Fruit fly (Drosophila melanogaster) whole organism, pupa: Measurements from ENCODE around the gene out.
A peak's percentile ranks its signal among the peaks of the same experiment; 100 is the strongest.

Experiments used
- CG10348 ChIP-seq: fragments of 200-800 bp; sonication (Bioruptor generic); IDR thresholded peaks from 2 replicates; pipeline ENCODE4 v1.3.6; 2022; ENCODE audit warnings: missing biosample characterization, missing genetic modification characterization
- CG12605 ChIP-seq: fragments of 200-800 bp; sonication (Bioruptor generic); IDR thresholded peaks from 2 replicates; pipeline ENCODE4 v1.3.6; 2022; ENCODE audit warnings: missing biosample characterization, missing genetic modification characterization
- CG13204 ChIP-seq: fragments of 200-800 bp; sonication (Bioruptor generic); optimal IDR thresholded peaks from 2 replicates; lab custom pipeline; 2018; ENCODE audit warnings: missing biosample characterization, mild to moderate bottlenecking, missing genetic modification characterization, moderate library complexity
- CG14655 ChIP-seq: fragments of 200-800 bp; sonication (Bioruptor generic); optimal IDR thresholded peaks from 3 replicates; lab custom pipeline; 2017; ENCODE audit warnings: mild to moderate bottlenecking, missing biosample characterization, missing genetic modification reagents, missing genetic modification characterization
- CG15710 ChIP-seq: fragments of 200-800 bp; sonication (Bioruptor generic); optimal IDR thresholded peaks from 2 replicates; lab custom pipeline; 2018; ENCODE audit warnings: missing biosample characterization, mild to moderate bottlenecking, missing genetic modification characterization, moderate library complexity
- CG17806 ChIP-seq: fragments of 200-800 bp; sonication (Bioruptor generic); optimal IDR thresholded peaks from 2 replicates; lab custom pipeline; 2018; ENCODE audit warnings: missing biosample characterization, mild to moderate bottlenecking, missing genetic modification characterization, moderate library complexity
- CG32121 ChIP-seq: fragments of 200-800 bp; sonication (Bioruptor generic); IDR thresholded peaks from 2 replicates; pipeline ENCODE4 v1.3.6; 2022; ENCODE audit warnings: missing biosample characterization, missing genetic modification characterization
- CG34367 ChIP-seq: fragments of 200-800 bp; sonication (Bioruptor generic); optimal IDR thresholded peaks from 2 replicates; lab custom pipeline; 2018; ENCODE audit warnings: missing biosample characterization, mild to moderate bottlenecking, missing genetic modification characterization
- CG4496 ChIP-seq: fragments of 200-800 bp; sonication (Bioruptor generic); IDR thresholded peaks from 3 replicates; pipeline ENCODE4 v1.3.6; 2022; ENCODE audit warnings: missing biosample characterization, missing genetic modification characterization
- CG8159 ChIP-seq: fragments of 200-800 bp; sonication (Bioruptor generic); optimal IDR thresholded peaks from 3 replicates; lab custom pipeline; 2018; ENCODE audit warnings: missing biosample characterization, mild to moderate bottlenecking, missing genetic modification characterization, moderate library complexity
- CG8301 ChIP-seq: fragments of 200-800 bp; sonication (Bioruptor generic); optimal IDR thresholded peaks from 2 replicates; lab custom pipeline; 2018; ENCODE audit warnings: missing biosample characterization, mild to moderate bottlenecking, missing genetic modification characterization
- CG9948 ChIP-seq: fragments of 200-800 bp; sonication (Bioruptor generic); optimal IDR thresholded peaks from 2 replicates; lab custom pipeline; 2018; ENCODE audit warnings: missing biosample characterization, mild to moderate bottlenecking, missing genetic modification characterization, moderate library complexity
- D1 ChIP-seq: fragments of 200-800 bp; sonication (Bioruptor generic); optimal IDR thresholded peaks from 2 replicates; lab custom pipeline; 2018; ENCODE audit warnings: missing biosample characterization, mild to moderate bottlenecking, missing genetic modification characterization, moderate library complexity
- EcR ChIP-seq: fragments of 200-800 bp; sonication (Bioruptor generic); optimal IDR thresholded peaks from 3 replicates; lab custom pipeline; 2019; ENCODE audit warnings: missing biosample characterization, missing genetic modification characterization, mild to moderate bottlenecking, moderate library complexity, missing genetic modification reagents
- Ets98B ChIP-seq: fragments of 200-800 bp; sonication (Bioruptor generic); IDR thresholded peaks from 2 replicates; pipeline ENCODE4 v1.3.6; 2022; ENCODE audit warnings: missing biosample characterization, missing genetic modification characterization
- Pif1A ChIP-seq: fragments of 200-800 bp; sonication (Bioruptor generic); optimal IDR thresholded peaks from 3 replicates; lab custom pipeline; 2016; ENCODE audit warnings: missing biosample characterization, missing genetic modification characterization
- Pif1B ChIP-seq: fragments of 200-800 bp; sonication (Bioruptor generic); optimal IDR thresholded peaks from 3 replicates; lab custom pipeline; 2016; ENCODE audit warnings: missing biosample characterization, missing genetic modification characterization
- Snoo ChIP-seq: fragments of 200-800 bp; sonication (Bioruptor generic); optimal IDR thresholded peaks from 3 replicates; lab custom pipeline; 2017; ENCODE audit warnings: missing biosample characterization, mild to moderate bottlenecking, missing genetic modification characterization, inconsistent platforms
- fd96Ca ChIP-seq: fragments of 200-800 bp; sonication (Bioruptor generic); IDR thresholded peaks from 3 replicates; pipeline ENCODE4 v1.3.6; 2022; ENCODE audit warnings: missing biosample characterization, missing genetic modification characterization
- rn ChIP-seq: fragments of 200-800 bp; sonication (Bioruptor generic); IDR thresholded peaks from 2 replicates; pipeline ENCODE4 v1.3.6; 2022; ENCODE audit warnings: missing biosample characterization, missing genetic modification characterization

Gene out

DNA sequence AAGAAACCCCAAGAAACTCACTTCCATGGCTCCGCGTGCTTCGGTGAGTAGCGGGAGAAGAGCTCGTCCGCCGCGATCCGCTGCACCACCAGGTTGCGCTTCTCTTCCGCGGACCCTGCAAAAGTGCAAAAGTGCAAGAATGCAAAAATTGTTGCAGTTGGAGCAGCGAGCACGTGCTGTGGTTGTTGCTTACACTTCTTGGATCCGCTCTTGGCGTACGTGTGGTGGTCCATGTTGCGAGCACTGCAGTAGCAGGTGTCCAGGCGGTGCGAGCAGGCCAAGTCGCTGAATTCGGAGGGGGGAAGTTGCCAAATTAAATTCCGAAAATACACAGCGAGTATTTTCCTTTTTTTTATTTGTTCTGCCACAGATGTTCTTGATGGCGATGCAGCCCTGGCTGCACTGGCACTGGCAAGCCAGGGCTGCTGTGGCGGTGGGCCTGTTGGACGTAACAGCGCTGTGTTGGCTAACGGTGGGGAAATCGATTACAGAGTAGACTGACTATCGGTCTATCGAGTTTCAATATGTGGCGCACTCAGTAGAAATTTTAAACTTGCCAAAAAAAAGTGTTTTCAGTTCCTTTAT, 53.3 kb downstream of the out start, which contains the start of gene CG8010:
Gene CG8010, minus strand, starts transcription at position 413 of the 585 bp plus-strand sequence.
- TF ChIP-seq CG32121 (GFP tag; lab: Robert Waterston, UW) (no peak), Snoo (tag; lab: Kevin White, UChicago) (no peak), CG14655 (GFP tag; lab: Kevin White, UChicago) (no peak), CG4496 (GFP tag; lab: Robert Waterston, UW) (peak; percentile 64; the same call in 2 of the 3 replicates), rn (GFP tag; lab: Robert Waterston, UW) (no peak), Ets98B (GFP tag; lab: Robert Waterston, UW) (peak; percentile 32; the same call in 1 of the 2 replicates)

DNA sequence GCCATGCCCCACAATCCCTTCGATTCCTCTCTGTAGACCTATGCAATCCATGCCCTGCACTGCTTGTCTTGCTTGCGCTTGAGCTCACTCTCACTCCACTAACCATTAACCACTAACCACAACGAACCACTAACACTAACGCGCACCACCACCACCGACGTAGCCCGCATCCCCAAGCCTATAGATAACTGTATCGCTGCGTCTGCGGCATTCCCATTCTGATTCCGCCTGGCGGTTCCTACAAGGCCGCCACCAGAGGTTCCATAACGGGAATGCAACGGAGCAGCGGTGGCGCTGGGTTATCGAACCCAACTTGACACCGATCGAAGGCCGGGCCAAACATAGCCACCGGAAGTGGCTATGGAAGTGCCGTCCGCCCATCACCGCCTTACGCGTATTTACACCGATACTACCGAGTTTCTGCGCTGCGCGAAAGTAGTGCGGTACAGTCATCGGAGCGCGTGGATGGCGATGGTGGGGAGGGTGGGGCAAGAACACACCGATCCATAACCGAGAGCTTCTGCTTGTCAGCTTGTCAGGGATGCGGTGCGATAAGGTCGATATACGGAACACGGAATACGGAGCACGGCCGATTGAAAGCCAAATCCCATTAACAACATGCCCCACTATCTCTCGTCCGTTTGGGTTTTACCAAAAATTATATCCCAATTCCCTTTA, 56.0 kb downstream of the out start:
- TF ChIP-seq CG8159 (tag; lab: Kevin White, UChicago) (no peak), EcR (GFP tag; lab: Kevin White, UChicago) (peak; percentile 61), CG13204 (GFP tag; lab: Kevin White, UChicago) (peak; percentile 50)

DNA sequence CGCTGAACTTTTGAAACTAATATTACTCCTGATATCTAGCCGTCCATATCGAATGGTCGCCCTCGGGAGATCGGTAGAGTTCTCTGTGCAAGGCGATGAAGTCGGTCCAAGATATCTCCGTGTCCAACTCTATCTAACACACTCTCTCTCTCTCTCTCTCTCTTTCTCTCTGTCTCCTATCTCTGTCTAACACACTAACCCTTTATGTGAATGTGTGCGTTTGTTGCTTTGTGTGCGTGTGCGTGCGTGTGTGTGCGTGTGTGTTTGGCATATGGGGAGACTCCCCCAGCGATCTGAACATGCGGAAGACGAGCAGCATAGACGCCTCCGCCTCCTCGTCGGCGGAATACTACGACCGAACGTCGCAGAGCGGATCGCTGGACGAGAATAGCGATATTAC, 57.5 kb downstream of the out start:
- TF ChIP-seq CG15710 (no peak), CG34367 (tag; lab: Kevin White, UChicago) (no peak), EcR (GFP tag; lab: Kevin White, UChicago) (no peak), CG8159 (tag; lab: Kevin White, UChicago) (no peak), CG4496 (GFP tag; lab: Robert Waterston, UW) (no peak), Pif1B (GFP tag; lab: Kevin White, UChicago) (no peak), CG8301 (tag; lab: Kevin White, UChicago) (no peak), Snoo (tag; lab: Kevin White, UChicago) (no peak), Ets98B (GFP tag; lab: Robert Waterston, UW) (no peak), D1 (tag; lab: Kevin White, UChicago) (no peak), CG14655 (GFP tag; lab: Kevin White, UChicago) (no peak)

DNA sequence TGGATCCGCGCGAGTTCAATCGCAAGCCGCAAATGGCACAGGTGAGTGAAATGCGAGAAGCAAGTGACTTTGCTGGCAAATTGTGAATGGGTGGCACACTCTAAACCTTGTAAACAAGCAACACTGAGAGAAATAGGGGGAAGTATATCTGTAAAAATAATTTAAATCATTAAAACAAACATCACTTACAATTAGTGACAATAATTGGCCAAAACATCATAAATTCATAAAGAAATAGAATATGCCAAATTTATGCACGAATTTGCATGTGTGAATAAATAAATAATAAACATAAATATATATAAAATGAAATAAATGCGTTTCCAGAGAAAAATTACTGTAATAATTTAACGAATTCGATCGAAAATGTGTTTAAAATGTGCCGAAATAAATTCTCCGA, 59.4 kb downstream of the out start:
- TF ChIP-seq CG17806 (tag; lab: Kevin White, UChicago): peak; percentile 33
- peak; percentile 42 for TF ChIP-seq Ets98B (GFP tag; lab: Robert Waterston, UW)
- TF ChIP-seq CG8301 (tag; lab: Kevin White, UChicago): peak; percentile 30
- TF ChIP-seq CG32121 (GFP tag; lab: Robert Waterston, UW): peak; percentile 33; the same call in 1 of the 2 replicates
- no peak for TF ChIP-seq CG8159 (tag; lab: Kevin White, UChicago)
- TF ChIP-seq EcR (GFP tag; lab: Kevin White, UChicago): no peak

DNA sequence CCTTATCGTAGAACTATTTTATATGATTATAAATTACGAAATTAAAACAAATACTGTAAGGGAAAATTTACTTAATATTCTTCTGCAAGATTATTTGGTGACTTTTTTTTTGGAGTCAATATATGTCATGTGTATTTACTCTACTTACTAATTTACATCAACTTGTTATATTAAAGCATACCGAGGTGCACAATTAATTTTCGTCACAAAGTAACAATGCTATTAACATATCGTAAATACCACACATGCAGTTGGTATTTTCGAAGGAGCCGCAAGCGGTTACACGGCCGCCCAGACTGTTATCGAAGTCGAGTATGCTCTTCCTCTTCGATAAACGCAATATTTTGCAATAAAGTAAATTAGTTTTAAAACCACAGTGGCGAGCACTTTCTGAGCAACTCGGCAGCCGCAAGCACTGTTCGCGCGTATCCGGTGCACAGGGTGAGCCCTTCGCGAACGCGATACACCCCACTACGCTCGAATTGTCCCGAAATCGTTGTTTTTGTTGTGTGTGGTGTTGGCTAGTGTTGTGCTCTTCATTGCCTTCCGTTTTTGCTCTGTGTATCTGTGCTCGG, 60.3 kb downstream of the out start, which contains the start of gene Vav:
Gene Vav, plus strand, starts transcription at position 293 of the 575 bp plus-strand sequence.
- no peak for TF ChIP-seq CG13204 (GFP tag; lab: Kevin White, UChicago)
- TF ChIP-seq fd96Ca (GFP tag; lab: Robert Waterston, UW): no peak
- no peak for TF ChIP-seq Pif1B (GFP tag; lab: Kevin White, UChicago)
- TF ChIP-seq CG10348 (GFP tag; lab: Robert Waterston, UW): no peak
- TF ChIP-seq CG32121 (GFP tag; lab: Robert Waterston, UW): 0 out of 2 replicates have a peak, but pooled peaks have one; percentile 32
- TF ChIP-seq CG9948 (tag; lab: Kevin White, UChicago): no peak
- TF ChIP-seq CG14655 (GFP tag; lab: Kevin White, UChicago): no peak
- TF ChIP-seq CG8301 (tag; lab: Kevin White, UChicago): no peak
- peak; percentile 16 for TF ChIP-seq EcR (GFP tag; lab: Kevin White, UChicago)
- TF ChIP-seq CG15710: no peak
- TF ChIP-seq Pif1A: no peak
- 0 out of 2 replicates have a peak, but pooled peaks have one; percentile 22 for TF ChIP-seq Ets98B (GFP tag; lab: Robert Waterston, UW)

DNA sequence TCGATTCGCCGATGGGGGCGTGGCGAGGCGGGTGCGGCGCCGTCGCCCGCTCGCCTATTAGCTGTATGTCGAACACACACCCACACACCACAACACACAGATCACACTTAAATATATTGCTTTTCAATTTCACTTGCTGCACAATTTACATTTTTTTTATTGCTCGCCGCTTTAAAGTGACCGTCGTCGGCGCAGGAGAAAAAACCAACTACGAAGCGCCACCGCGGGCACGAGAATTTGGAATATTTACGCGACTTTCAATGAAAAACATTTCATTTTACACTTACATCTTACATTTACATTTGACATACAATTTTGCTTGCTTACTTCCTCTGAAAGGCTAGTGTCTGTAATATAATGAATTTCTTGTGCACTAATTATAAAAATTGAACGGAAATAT, 60.8 kb downstream of the out start, which contains the start of gene rictor:
Gene rictor, minus strand, starts transcription at position 170 of the 400 bp plus-strand sequence.
- TF ChIP-seq Pif1A: no peak
- no peak for TF ChIP-seq CG8301 (tag; lab: Kevin White, UChicago)
- no peak for TF ChIP-seq CG8159 (tag; lab: Kevin White, UChicago)
- TF ChIP-seq CG12605 (GFP tag; lab: Robert Waterston, UW): no peak

DNA sequence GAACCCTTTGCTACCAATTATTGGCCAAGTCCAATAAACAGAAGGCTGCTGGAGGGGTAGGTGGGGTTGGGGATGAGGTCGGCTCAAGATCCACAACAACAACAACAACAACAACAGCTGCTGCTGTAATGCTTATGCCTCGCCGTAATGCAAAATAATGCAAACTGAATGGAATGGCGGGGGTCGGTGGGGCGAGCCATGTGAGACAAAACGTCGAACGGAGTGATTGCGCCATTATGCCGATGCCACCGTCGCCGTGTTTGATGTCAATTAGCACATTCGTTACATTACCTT, 61.3 kb downstream of the out start:
- TF ChIP-seq CG8159 (tag; lab: Kevin White, UChicago) (no peak), Ets98B (GFP tag; lab: Robert Waterston, UW) (no peak)
